Fruit fly (Drosophila melanogaster) whole organism, embryonic: ENCODE measurements around the gene CG42375.

Experiments
- Adf1 ChIP-seq: fragments of 200-800 bp; sonication (Bioruptor generic); IDR thresholded peaks from 2 replicates; pipeline ENCODE4 v1.3.6; 2022; ENCODE audit warnings: missing biosample characterization, missing genetic modification characterization
- Bgb ChIP-seq: fragments of 200-800 bp; sonication (Bioruptor generic); IDR thresholded peaks from 2 replicates; pipeline ENCODE4 v1.3.6; 2022; ENCODE audit warnings: missing biosample characterization, missing genetic modification characterization; ENCODE audit not compliant: partially characterized antibody
- CG10274 ChIP-seq: fragments of 200-800 bp; sonication (Bioruptor generic); optimal IDR thresholded peaks from 3 replicates; lab custom pipeline; 2017; ENCODE audit warnings: missing biosample characterization, mild to moderate bottlenecking, missing genetic modification characterization
- CG10979 ChIP-seq: fragments of 200-800 bp; sonication (Bioruptor generic); optimal IDR thresholded peaks from 2 replicates; lab custom pipeline; 2018; ENCODE audit warnings: missing biosample characterization, mild to moderate bottlenecking, missing genetic modification characterization, moderate library complexity
- CG11695 ChIP-seq: fragments of 200-800 bp; sonication (Bioruptor generic); IDR thresholded peaks from 3 replicates; pipeline ENCODE4 v1.3.6; 2022; ENCODE audit warnings: missing biosample characterization, missing genetic modification characterization
- CG12942 ChIP-seq: fragments of 200-800 bp; sonication (Bioruptor generic); optimal IDR thresholded peaks from 3 replicates; lab custom pipeline; 2016; ENCODE audit warnings: missing biosample characterization, missing genetic modification characterization
- CG13296 ChIP-seq: fragments of 200-800 bp; sonication (Bioruptor generic); optimal IDR thresholded peaks from 3 replicates; lab custom pipeline; 2018; ENCODE audit warnings: missing biosample characterization, mild to moderate bottlenecking, missing genetic modification characterization
- CG15011 ChIP-seq: fragments of 200-800 bp; sonication (Bioruptor generic); optimal IDR thresholded peaks from 3 replicates; lab custom pipeline; 2018; ENCODE audit warnings: missing biosample characterization, mild to moderate bottlenecking, missing genetic modification characterization
- CG16813 ChIP-seq: fragments of 200-800 bp; sonication (Bioruptor generic); IDR thresholded peaks from 3 replicates; pipeline ENCODE4 v1.3.6; 2022; ENCODE audit warnings: missing biosample characterization, missing genetic modification characterization; ENCODE audit not compliant: partially characterized antibody
- CG30403 ChIP-seq: fragments of 200-800 bp; sonication (Bioruptor generic); optimal IDR thresholded peaks from 3 replicates; lab custom pipeline; 2016; ENCODE audit warnings: missing biosample characterization, missing genetic modification characterization
- CG3281 ChIP-seq: fragments of 200-800 bp; sonication (Bioruptor generic); optimal IDR thresholded peaks from 3 replicates; lab custom pipeline; 2017; ENCODE audit warnings: missing biosample characterization, mild to moderate bottlenecking, missing genetic modification characterization
- CG4360 ChIP-seq: fragments of 200-800 bp; sonication (Bioruptor generic); IDR thresholded peaks from 2 replicates; pipeline ENCODE4 v1.3.6; 2022; ENCODE audit warnings: missing biosample characterization, missing genetic modification characterization
- CG4424 ChIP-seq: fragments of 200-800 bp; sonication (Bioruptor generic); optimal IDR thresholded peaks from 3 replicates; lab custom pipeline; 2016; ENCODE audit warnings: missing biosample characterization, missing genetic modification characterization
- CG4730 ChIP-seq: fragments of 200-800 bp; sonication (Bioruptor generic); IDR thresholded peaks from 2 replicates; pipeline ENCODE4 v1.3.6; 2022; ENCODE audit warnings: missing biosample characterization, missing genetic modification characterization
- CG5180 ChIP-seq: fragments of 200-800 bp; sonication (Bioruptor generic); optimal IDR thresholded peaks from 3 replicates; lab custom pipeline; 2017; ENCODE audit warnings: missing biosample characterization, missing genetic modification characterization, mild to moderate bottlenecking, moderate library complexity, missing genetic modification reagents
- CG7372 ChIP-seq: fragments of 200-800 bp; sonication (Bioruptor generic); IDR thresholded peaks from 2 replicates; pipeline ENCODE4 v1.3.6; 2022; ENCODE audit warnings: missing biosample characterization, missing genetic modification characterization
- CG7839 ChIP-seq: fragments of 200-800 bp; sonication (Bioruptor generic); optimal IDR thresholded peaks from 3 replicates; lab custom pipeline; 2018; ENCODE audit warnings: missing biosample characterization, mild to moderate bottlenecking, missing genetic modification characterization, moderate library complexity
- CG9817 ChIP-seq: fragments of 200-800 bp; sonication (Bioruptor generic); optimal IDR thresholded peaks from 2 replicates; lab custom pipeline; 2018; ENCODE audit warnings: missing biosample characterization, mild to moderate bottlenecking, missing genetic modification characterization, moderate library complexity
- Fer3 ChIP-seq: fragments of 200-800 bp; sonication (Bioruptor generic); optimal IDR thresholded peaks from 2 replicates; lab custom pipeline; 2018; ENCODE audit warnings: missing biosample characterization, mild to moderate bottlenecking, missing genetic modification characterization, moderate library complexity
- Lim3 ChIP-seq: fragments of 200-800 bp; sonication (Bioruptor generic); IDR thresholded peaks from 2 replicates; pipeline ENCODE4 v1.3.6; 2022; ENCODE audit warnings: missing biosample characterization, missing genetic modification characterization
- Meics ChIP-seq: fragments of 200-800 bp; sonication (Bioruptor generic); optimal IDR thresholded peaks from 2 replicates; lab custom pipeline; 2017; ENCODE audit warnings: missing biosample characterization, mild to moderate bottlenecking, missing genetic modification characterization
- Pdp1 ChIP-seq, 2 experiments: fragments of 200-800 bp; sonication (Bioruptor generic); optimal IDR thresholded peaks; 3 replicates each; lab custom pipeline; 2016; ENCODE audit warnings: missing biosample characterization in 2 of 2, missing genetic modification characterization in 2 of 2, mild to moderate bottlenecking in 1 of 2, moderate library complexity in 1 of 2
- Taf1 ChIP-seq: fragments of 200-800 bp; sonication (Bioruptor generic); IDR thresholded peaks from 2 replicates; pipeline ENCODE4 v1.3.6; 2022; ENCODE audit warnings: missing biosample characterization, missing genetic modification characterization
- Usf ChIP-seq: fragments of 200-800 bp; sonication (Bioruptor generic); optimal IDR thresholded peaks from 2 replicates; lab custom pipeline; 2017; ENCODE audit warnings: missing genotype, missing biosample characterization, missing genetic modification characterization
- ase ChIP-seq: fragments of 200-800 bp; sonication (Bioruptor generic); IDR thresholded peaks from 3 replicates; pipeline ENCODE4 v1.3.6; 2022; ENCODE audit warnings: missing biosample characterization, missing genetic modification characterization
- ash1 ChIP-seq: fragments of 200-800 bp; sonication (Bioruptor generic); optimal IDR thresholded peaks from 2 replicates; lab custom pipeline; 2018; ENCODE audit warnings: missing biosample characterization, mild to moderate bottlenecking, missing genetic modification characterization
- bsh ChIP-seq, 2 experiments: fragments of 200-800 bp; sonication (Bioruptor generic); optimal IDR thresholded peaks; 2 replicates each; lab custom pipeline; 2017 to 2018; ENCODE audit warnings: mild to moderate bottlenecking in 2 of 2, missing biosample characterization in 2 of 2, missing genetic modification characterization in 2 of 2, moderate library complexity in 1 of 2
- cg ChIP-seq: fragments of 200-800 bp; sonication (Bioruptor generic); optimal IDR thresholded peaks from 3 replicates; lab custom pipeline; 2019; ENCODE audit warnings: missing biosample characterization, mild to moderate bottlenecking, missing genetic modification characterization, moderate library complexity
- crol ChIP-seq: fragments of 200-800 bp; sonication (Bioruptor generic); IDR thresholded peaks from 2 replicates; pipeline ENCODE4 v1.3.6; 2022; ENCODE audit warnings: missing biosample characterization, missing genetic modification characterization
- cwo ChIP-seq: fragments of 200-800 bp; sonication (Bioruptor generic); optimal IDR thresholded peaks from 3 replicates; lab custom pipeline; 2017; ENCODE audit warnings: missing biosample characterization, missing genetic modification characterization, mild to moderate bottlenecking, moderate library complexity, missing genetic modification reagents
- dmrt99B ChIP-seq: fragments of 200-800 bp; sonication (Bioruptor generic); optimal IDR thresholded peaks from 2 replicates; lab custom pipeline; 2018; ENCODE audit warnings: missing biosample characterization, mild to moderate bottlenecking, missing genetic modification characterization, moderate library complexity
- dpn ChIP-seq, 2 experiments: fragments of 200-800 bp; sonication (Bioruptor generic); optimal IDR thresholded peaks; 3 replicates each; lab custom pipeline; 2016; ENCODE audit warnings: missing biosample characterization in 2 of 2, missing genetic modification characterization in 2 of 2
- fd102C ChIP-seq: fragments of 200-800 bp; sonication (Bioruptor generic); optimal IDR thresholded peaks from 2 replicates; lab custom pipeline; 2018; ENCODE audit warnings: missing biosample characterization, mild to moderate bottlenecking, missing genetic modification characterization, moderate library complexity
- fru ChIP-seq: fragments of >200 bp; optimal IDR thresholded peaks from 2 replicates; lab custom pipeline; 2017
- hth ChIP-seq: fragments of >200 bp; optimal IDR thresholded peaks from 2 replicates; lab custom pipeline; 2017; ENCODE audit warnings: inconsistent platforms
- insv ChIP-seq, 2 experiments: fragments of 200-800 bp; sonication (Bioruptor generic); optimal IDR thresholded peaks; 3 replicates each; lab custom pipeline; 2016 to 2018; ENCODE audit warnings: missing biosample characterization in 2 of 2, missing genetic modification characterization in 2 of 2
- jing ChIP-seq: fragments of 200-800 bp; sonication (Bioruptor generic); optimal IDR thresholded peaks from 2 replicates; lab custom pipeline; 2018; ENCODE audit warnings: missing biosample characterization, mild to moderate bottlenecking, missing genetic modification characterization
- lov ChIP-seq, 2 experiments: fragments of 200-800 bp in 1 of 2; fragments of >200 bp in 1 of 2; sonication (Bioruptor generic) in 1 of 2; IDR thresholded peaks in 1 of 2; optimal IDR thresholded peaks in 1 of 2; 2 replicates in 1 of 2; 3 replicates in 1 of 2; pipeline versions ENCODE4 v1.3.6 to Lab custom; 2017 to 2022; ENCODE audit warnings: missing biosample characterization in 1 of 2, missing genetic modification characterization in 1 of 2
- mld ChIP-seq: fragments of 200-800 bp; sonication (Bioruptor generic); IDR thresholded peaks from 3 replicates; pipeline ENCODE4 v1.3.6; 2022; ENCODE audit warnings: missing biosample characterization, missing genetic modification characterization; ENCODE audit not compliant: partially characterized antibody
- nerfin-2 ChIP-seq: fragments of 200-800 bp; sonication (Bioruptor generic); IDR thresholded peaks from 2 replicates; pipeline ENCODE4 v1.3.6; 2022; ENCODE audit warnings: missing biosample characterization, missing genetic modification characterization; ENCODE audit not compliant: partially characterized antibody
- p53 ChIP-seq: fragments of 200-800 bp; sonication (Bioruptor generic); optimal IDR thresholded peaks from 2 replicates; lab custom pipeline; 2016; ENCODE audit warnings: missing biosample characterization, missing genetic modification characterization
- peb ChIP-seq: fragments of 200-800 bp; sonication (Bioruptor generic); IDR thresholded peaks from 2 replicates; pipeline ENCODE4 v1.3.6; 2022; ENCODE audit warnings: missing biosample characterization, missing genetic modification characterization
- psq ChIP-seq: fragments of 200-800 bp; sonication (Bioruptor generic); optimal IDR thresholded peaks from 2 replicates; lab custom pipeline; 2017; ENCODE audit warnings: missing biosample characterization, missing genetic modification characterization
- row ChIP-seq: fragments of 200-800 bp; sonication (Bioruptor generic); IDR thresholded peaks from 3 replicates; pipeline ENCODE4 v1.3.6; 2022; ENCODE audit warnings: missing biosample characterization, missing genetic modification characterization
- run ChIP-seq: fragments of 200-800 bp; sonication (Bioruptor generic); optimal IDR thresholded peaks from 3 replicates; lab custom pipeline; 2018; ENCODE audit warnings: missing biosample characterization, mild to moderate bottlenecking, missing genetic modification characterization
- scrt ChIP-seq: fragments of 200-800 bp; sonication (Bioruptor generic); optimal IDR thresholded peaks from 2 replicates; lab custom pipeline; 2018; ENCODE audit warnings: missing biosample characterization, mild to moderate bottlenecking, missing genetic modification characterization, moderate library complexity
- slbo ChIP-seq: fragments of 200-800 bp; sonication (Bioruptor generic); IDR thresholded peaks from 2 replicates; pipeline ENCODE4 v1.3.6; 2022; ENCODE audit warnings: missing biosample characterization, missing genetic modification characterization
- unpg ChIP-seq: fragments of 200-800 bp; sonication (Bioruptor generic); optimal IDR thresholded peaks from 3 replicates; lab custom pipeline; 2018; ENCODE audit warnings: missing biosample characterization, mild to moderate bottlenecking, missing genetic modification characterization, moderate library complexity
- vfl ChIP-seq: fragments of 200-800 bp; sonication (Bioruptor generic); optimal IDR thresholded peaks from 2 replicates; lab custom pipeline; 2016; ENCODE audit warnings: missing biosample characterization, missing genetic modification characterization

The CG42375 gene

dm6 chr3R:13761563-13761962, 17.9 kb upstream of the CG42375 start:
- TF ChIP-seq CG7372 (GFP tag; lab: Robert Waterston, UW) (no peak), Pdp1 (GFP tag; optimal IDR thresholded peaks at IDR 0.05; lab: Kevin White, UChicago) (peak in 1 of 2 experiments; percentile 67), CG4360 (GFP tag; lab: Robert Waterston, UW) (peak; percentile 30; the same call in 1 of the 2 replicates)

dm6 chr3R:13765001-13765400, 14.4 kb upstream of the CG42375 start:
- TF ChIP-seq vfl = no peak
- no peak for TF ChIP-seq scrt (GFP tag; lab: Kevin White, UChicago)
- TF ChIP-seq unpg (GFP tag; lab: Kevin White, UChicago) = no peak
- TF ChIP-seq Fer3 = no peak
- TF ChIP-seq CG5180 (GFP tag; lab: Kevin White, UChicago) = no peak
- no peak for TF ChIP-seq nerfin-2 (GFP tag; lab: Robert Waterston, UW)
- TF ChIP-seq psq (GFP tag; lab: Kevin White, UChicago) = no peak
- no peak for TF ChIP-seq CG15011 (GFP tag; lab: Kevin White, UChicago)
- peak; percentile 39; the same call in 1 of the 3 replicates for TF ChIP-seq CG11695 (GFP tag; lab: Robert Waterston, UW)
- no peak for TF ChIP-seq peb (GFP tag; lab: Robert Waterston, UW)
- peak; percentile 24 for TF ChIP-seq CG3281
- TF ChIP-seq CG12942 (GFP tag; lab: Kevin White, UChicago) = no peak
- TF ChIP-seq cwo (GFP tag; lab: Kevin White, UChicago) = no peak
- peak; percentile 9 for TF ChIP-seq CG13296 (GFP tag; lab: Kevin White, UChicago)
- TF ChIP-seq bsh (GFP tag; optimal IDR thresholded peaks at IDR 0.05; lab: Kevin White, UChicago) = no peak
- TF ChIP-seq insv (GFP tag; optimal IDR thresholded peaks at IDR 0.05; lab: Kevin White, UChicago) = no peak
- TF ChIP-seq Adf1 (GFP tag; lab: Robert Waterston, UW) = no peak
- TF ChIP-seq hth = no peak
- TF ChIP-seq CG16813 = no peak
- peak; percentile 1 for TF ChIP-seq Meics (GFP tag; lab: Kevin White, UChicago)
- no peak for TF ChIP-seq CG10274 (GFP tag; lab: Kevin White, UChicago)
- no peak for TF ChIP-seq dpn (GFP tag; optimal IDR thresholded peaks at IDR 0.05; lab: Kevin White, UChicago)
- TF ChIP-seq row = peak; percentile 31; the same call in 2 of the 3 replicates
- TF ChIP-seq fru (lab: Kevin White, UChicago) = no peak
- TF ChIP-seq crol (GFP tag; lab: Robert Waterston, UW) = no peak
- TF ChIP-seq p53 = no peak
- TF ChIP-seq CG7839 = no peak
- peak; percentile 3 for TF ChIP-seq CG30403 (GFP tag; lab: Kevin White, UChicago)
- no peak for TF ChIP-seq ase (GFP tag; lab: Robert Waterston, UW)
- TF ChIP-seq cg = no peak
- no peak for TF ChIP-seq Bgb (GFP tag; lab: Robert Waterston, UW)
- TF ChIP-seq Taf1 = no peak
- TF ChIP-seq jing (GFP tag; lab: Kevin White, UChicago) = no peak
- TF ChIP-seq dmrt99B (tag; lab: Kevin White, UChicago) = peak; percentile 21
- TF ChIP-seq CG4424 (GFP tag; lab: Kevin White, UChicago) = no peak
- no peak for TF ChIP-seq mld (GFP tag; lab: Robert Waterston, UW)
- no peak for TF ChIP-seq slbo
- no peak for TF ChIP-seq Lim3 (GFP tag; lab: Robert Waterston, UW)
- TF ChIP-seq ash1 (GFP tag; lab: Kevin White, UChicago) = no peak
- no peak for TF ChIP-seq lov (optimal IDR thresholded peaks at IDR 0.05; lab: Kevin White, UChicago)
- TF ChIP-seq lov (GFP tag; IDR thresholded peaks at IDR 0.05; lab: Robert Waterston, UW) = no peak
- no peak for TF ChIP-seq run
- TF ChIP-seq Usf = no peak
- TF ChIP-seq CG10979 = no peak
- no peak for TF ChIP-seq fd102C (GFP tag; lab: Kevin White, UChicago)
- no peak for TF ChIP-seq CG4730 (GFP tag; lab: Robert Waterston, UW)
- no peak for TF ChIP-seq CG9817
